Worm (Caenorhabditis elegans): Measurements from ENCODE around the gene K04A8.19.

Gene K04A8.19

DNA sequence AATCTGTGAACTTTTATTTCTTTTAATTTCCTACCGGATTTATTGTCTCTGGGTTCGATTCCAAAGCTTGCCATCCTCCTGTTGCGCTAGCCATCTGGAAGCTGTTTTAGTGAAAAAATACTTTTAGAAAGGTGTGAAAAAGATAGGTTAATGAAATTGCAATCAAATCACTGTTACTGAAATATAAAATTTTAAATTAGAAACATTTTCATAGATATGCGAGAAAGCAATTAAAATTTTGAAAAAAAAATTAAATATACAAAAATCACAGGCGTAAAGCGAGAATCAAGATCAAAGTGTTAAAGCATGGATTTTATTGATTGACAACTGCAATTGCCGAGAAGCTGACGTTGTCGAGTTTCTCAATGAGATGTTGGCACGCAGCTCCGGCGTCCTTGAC lies 44.5 kb downstream of the K04A8.19 start, which contains the start of gene ubh-2:
Gene ubh-2 (minus strand): TSS at position 101 of the 400 bp plus-strand sequence.
- TF ChIP-seq pqm-1 (tag; optimal IDR thresholded peaks at IDR 0.05) (no peak), nhr-23 (tag; optimal IDR thresholded peaks at IDR 0.05) (no peak), lin-15B (tag; optimal IDR thresholded peaks at IDR 0.05) (no peak), nhr-28 (tag; optimal IDR thresholded peaks at IDR 0.05) (no peak), mml-1 (tag; optimal IDR thresholded peaks at IDR 0.05) (no peak), fos-1 (tag; optimal IDR thresholded peaks at IDR 0.05) (no peak)

DNA sequence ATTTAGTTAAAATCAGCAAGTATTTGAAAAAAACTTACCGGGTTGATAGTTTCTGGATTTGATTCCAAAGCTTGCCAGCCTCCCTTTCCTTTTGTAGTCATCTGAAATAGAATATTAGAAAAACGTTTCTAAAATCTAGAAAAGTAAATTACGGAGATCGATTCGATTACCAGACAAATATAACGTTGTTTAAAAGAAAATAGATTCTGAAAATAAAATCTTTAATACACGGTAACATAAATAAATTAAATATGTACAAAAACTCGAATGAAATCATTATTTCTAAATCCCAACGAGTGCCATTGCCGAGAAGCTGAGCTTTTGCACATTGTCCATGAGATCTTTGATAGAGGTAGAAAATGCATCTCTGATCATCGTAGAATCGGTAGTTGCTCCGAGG lies 45.5 kb downstream of the K04A8.19 start, which contains the start of gene ubh-3:
Gene ubh-3 (minus strand): TSS at position 101 of the 400 bp plus-strand sequence.
- TF ChIP-seq unc-62 (GFP tag; optimal IDR thresholded peaks at IDR 0.05) (no peak), nhr-12 (tag; optimal IDR thresholded peaks at IDR 0.05) (no peak), ZK546.5 (tag; optimal IDR thresholded peaks at IDR 0.05) (no peak), lin-15B (tag; optimal IDR thresholded peaks at IDR 0.05) (no peak), nfya-1 (tag; optimal IDR thresholded peaks at IDR 0.05; ENCODE audit: insufficient read depth) (no peak), hmg-11 (tag; optimal IDR thresholded peaks at IDR 0.05) (no peak), nhr-25 (tag; optimal IDR thresholded peaks at IDR 0.05) (no peak), nhr-11 (tag; optimal IDR thresholded peaks at IDR 0.05) (no peak)

DNA sequence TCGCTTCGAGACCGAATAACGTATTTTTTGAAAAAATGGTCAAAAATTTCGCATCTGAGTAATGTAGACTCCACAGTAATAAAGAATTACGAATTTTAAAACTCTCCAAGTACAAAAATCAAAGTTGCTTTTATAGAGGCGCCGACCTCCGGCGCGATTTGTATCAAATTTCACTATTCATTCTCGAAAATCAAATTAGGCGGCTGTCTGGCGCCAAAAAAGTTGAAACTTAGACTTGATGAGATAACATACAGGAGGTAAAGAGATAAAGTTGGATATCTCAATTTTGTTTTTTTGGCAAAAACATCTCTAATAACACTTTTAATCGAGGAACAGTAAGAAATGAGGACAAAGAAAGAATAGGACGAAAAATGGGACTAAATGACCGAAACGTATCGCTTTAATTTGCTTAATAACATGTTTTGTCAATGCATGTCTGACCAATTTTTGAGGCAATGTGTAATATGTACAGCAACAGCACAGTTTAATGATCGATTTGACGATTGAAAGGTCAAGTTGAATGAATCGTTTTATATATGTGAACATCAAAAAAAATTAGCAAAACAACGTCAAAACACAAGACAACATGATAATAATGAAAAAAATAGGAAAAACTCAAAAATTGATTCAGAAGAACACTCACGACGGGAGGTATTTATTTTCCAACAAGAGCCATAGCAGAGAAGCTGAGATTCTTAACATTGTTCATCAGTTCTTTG lies 47.8 kb downstream of the K04A8.19 start:
- TF ChIP-seq nhr-237 (tag; optimal IDR thresholded peaks at IDR 0.05) (no peak), mdl-1 (tag; optimal IDR thresholded peaks at IDR 0.05) (no peak), R02D3.7 (tag; optimal IDR thresholded peaks at IDR 0.05) (no peak), elt-2 (tag; optimal IDR thresholded peaks at IDR 0.05) (no peak), sea-2 (GFP tag; optimal IDR thresholded peaks at IDR 0.05) (no peak), nhr-11 (tag; optimal IDR thresholded peaks at IDR 0.05) (no peak), nhr-76 (tag; optimal IDR thresholded peaks at IDR 0.05) (no peak), ama-1 (optimal IDR thresholded peaks at IDR 0.05) (no peak), nhr-23 (tag; optimal IDR thresholded peaks at IDR 0.05) (no peak), nhr-43 (tag; optimal IDR thresholded peaks at IDR 0.05; ENCODE audit: poor library complexity, severe bottlenecking) (no peak), nhr-25 (tag; optimal IDR thresholded peaks at IDR 0.05) (no peak), mml-1 (tag; optimal IDR thresholded peaks at IDR 0.05) (no peak), ceh-82 (tag; optimal IDR thresholded peaks at IDR 0.05) (no peak)

DNA sequence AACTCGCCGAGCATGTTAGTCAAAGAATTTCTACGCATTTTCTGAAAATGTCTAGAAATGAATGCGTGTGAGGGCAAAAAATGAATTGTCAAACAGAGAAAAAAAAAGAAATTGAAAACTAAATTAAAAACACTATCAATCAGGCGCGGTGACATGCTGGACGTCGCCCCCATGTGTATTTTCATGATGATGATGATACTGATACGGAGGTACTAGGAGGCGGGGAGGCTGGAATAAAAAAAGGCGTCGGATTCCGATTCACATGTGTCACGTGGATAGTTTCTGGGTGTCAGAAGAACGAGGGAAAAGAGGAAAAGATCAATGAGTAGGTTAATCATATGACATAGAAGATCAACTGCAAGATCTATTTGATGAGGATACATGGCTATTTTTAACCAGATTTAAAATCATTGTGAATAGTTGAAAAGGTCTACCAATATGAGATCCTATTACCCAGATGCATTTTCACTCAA lies 48.8 kb downstream of the K04A8.19 start, which contains the start of gene W01A11.7:
Gene W01A11.7 (minus strand): TSS at position 51 of the 473 bp plus-strand sequence.
- TF ChIP-seq ceh-9 (tag; optimal IDR thresholded peaks at IDR 0.05) (no peak), nhr-25 (tag; optimal IDR thresholded peaks at IDR 0.05) (no peak), elt-2 (tag; optimal IDR thresholded peaks at IDR 0.05) (no peak), hmg-11 (tag; optimal IDR thresholded peaks at IDR 0.05) (no peak), R02D3.7 (tag; optimal IDR thresholded peaks at IDR 0.05) (no peak), nhr-23 (tag; optimal IDR thresholded peaks at IDR 0.05) (no peak), nfya-1 (tag; optimal IDR thresholded peaks at IDR 0.05; ENCODE audit: insufficient read depth) (no peak), ceh-82 (tag; optimal IDR thresholded peaks at IDR 0.05) (no peak), nhr-11 (tag; optimal IDR thresholded peaks at IDR 0.05) (no peak)

DNA sequence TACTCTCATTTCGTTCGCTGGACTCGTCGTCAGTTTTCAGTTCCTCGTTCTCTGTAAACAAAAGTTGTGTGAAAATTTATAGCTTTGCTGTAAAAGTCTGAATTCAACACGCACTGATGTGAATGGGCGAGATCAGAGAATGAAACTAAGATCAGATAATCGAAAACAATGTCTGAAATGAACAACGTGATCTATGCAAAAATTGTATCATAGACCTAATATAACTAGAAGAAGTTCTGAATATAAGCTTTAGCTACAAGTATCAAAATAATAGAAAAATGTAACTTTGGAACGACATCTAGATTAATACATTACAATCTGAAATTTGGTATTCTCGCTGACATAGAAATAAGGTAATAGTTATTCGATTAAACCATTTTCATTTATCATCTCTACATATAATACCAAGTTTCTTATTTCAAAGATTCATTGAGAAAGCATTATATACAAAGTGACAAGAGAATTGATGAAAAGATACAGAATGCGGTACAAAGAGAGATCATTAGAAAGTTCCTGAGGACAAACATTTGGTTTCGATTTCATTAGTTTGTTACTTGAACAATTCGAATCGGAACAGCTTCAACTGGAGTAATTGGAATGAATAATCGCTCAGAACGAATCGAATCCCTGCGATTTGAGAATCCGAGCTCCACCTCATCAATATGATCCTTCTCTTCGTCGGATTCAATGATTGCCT lies 49.9 kb downstream of the K04A8.19 start, which contains the start of gene moc-2:
Gene moc-2 (minus strand): TSS at position 51 of the 697 bp plus-strand sequence.
- TF ChIP-seq ama-1 (optimal IDR thresholded peaks at IDR 0.05) (no peak), egl-5 (tag; optimal IDR thresholded peaks at IDR 0.05) (no peak), fos-1 (tag; optimal IDR thresholded peaks at IDR 0.05) (no peak), tbx-2 (tag; optimal IDR thresholded peaks at IDR 0.05) (no peak), R02D3.7 (tag; optimal IDR thresholded peaks at IDR 0.05) (no peak), nhr-67 (tag; optimal IDR thresholded peaks at IDR 0.05) (no peak), nhr-25 (tag; optimal IDR thresholded peaks at IDR 0.05) (no peak), fkh-2 (tag; optimal IDR thresholded peaks at IDR 0.05) (no peak), ztf-4 (tag; optimal IDR thresholded peaks at IDR 0.05) (no peak), elt-2 (tag; optimal IDR thresholded peaks at IDR 0.05) (no peak), elt-3 (tag; optimal IDR thresholded peaks at IDR 0.05) (no peak), unc-39 (tag; optimal IDR thresholded peaks at IDR 0.05) (no peak)
